Worm (Caenorhabditis elegans) whole organism, L1 larva: ENCODE measurements around the gene W02H5.2.
A peak's percentile ranks its signal among the peaks of the same experiment; 100 is the strongest.

ENCODE experiments used
- C16A3.4 ChIP-seq: fragments of 150-350 bp; optimal IDR thresholded peaks from 2 replicates; lab custom pipeline; 2014; ENCODE audit warnings: missing biosample characterization, missing genetic modification characterization
- F16B12.6 ChIP-seq: fragments of 150-350 bp; optimal IDR thresholded peaks from 2 replicates; lab custom pipeline; 2014; ENCODE audit warnings: missing biosample characterization, missing genetic modification characterization
- Y116A8C.19 ChIP-seq: sonication (generic microtip); optimal IDR thresholded peaks from 2 replicates; lab custom pipeline; 2016; ENCODE audit warnings: missing compliant biosample characterization, missing genetic modification characterization, borderline replicate concordance
- alr-1 ChIP-seq: fragments of 200-800 bp; sonication (Bioruptor generic); optimal IDR thresholded peaks from 2 replicates; lab custom pipeline; 2018; ENCODE audit warnings: borderline replicate concordance, mild to moderate bottlenecking, missing genetic modification characterization, missing compliant biosample characterization
- aly-2 ChIP-seq: fragments of 150-350 bp; optimal IDR thresholded peaks from 2 replicates; lab custom pipeline; 2014; ENCODE audit warnings: missing biosample characterization, missing genetic modification characterization
- blmp-1 ChIP-seq: fragments of 150-350 bp; optimal IDR thresholded peaks from 2 replicates; lab custom pipeline; 2014; ENCODE audit warnings: missing biosample characterization, missing genetic modification characterization
- ceh-63 ChIP-seq: fragments of 200-800 bp; sonication (Bioruptor generic); optimal IDR thresholded peaks from 2 replicates; lab custom pipeline; 2018; ENCODE audit warnings: mild to moderate bottlenecking, missing genetic modification characterization, missing compliant biosample characterization
- ceh-8 ChIP-seq: fragments of 200-800 bp; sonication (Bioruptor generic); optimal IDR thresholded peaks from 2 replicates; lab custom pipeline; 2018; ENCODE audit warnings: mild to moderate bottlenecking, missing genetic modification characterization, moderate library complexity, missing compliant biosample characterization
- ceh-88 ChIP-seq: fragments of 200-800 bp; sonication (Bioruptor generic); IDR thresholded peaks from 2 replicates; pipeline ENCODE4 v1.3.6; 2022; ENCODE audit warnings: missing genetic modification characterization, missing compliant biosample characterization
- ceh-90 ChIP-seq: sonication (generic microtip); optimal IDR thresholded peaks from 2 replicates; lab custom pipeline; 2016; ENCODE audit warnings: missing genetic modification characterization, missing compliant biosample characterization
- ces-1 ChIP-seq: fragments of 150-350 bp; optimal IDR thresholded peaks from 2 replicates; lab custom pipeline; 2014; ENCODE audit warnings: missing biosample characterization, missing genetic modification reagents, missing genetic modification characterization
- dpl-1 ChIP-seq, 3 experiments: fragments of 150-350 bp in 2 of 3; sonication (generic microtip) in 1 of 3; optimal IDR thresholded peaks; 2 replicates each; lab custom pipeline; 2014 to 2017; ENCODE audit warnings: missing biosample characterization in 3 of 3, missing genetic modification characterization in 3 of 3, missing genetic modification reagents in 3 of 3
- dsc-1 ChIP-seq: sonication (generic microtip); optimal IDR thresholded peaks from 2 replicates; lab custom pipeline; 2016; ENCODE audit warnings: mild to moderate bottlenecking, missing genetic modification characterization, missing compliant biosample characterization
- efl-1 ChIP-seq, 4 experiments: fragments of 150-350 bp; optimal IDR thresholded peaks in 3 of 4; peaks in 1 of 4; 1 replicate in 1 of 4; 2 replicates in 3 of 4; lab custom pipeline; 2014; ENCODE audit warnings: missing biosample characterization in 2 of 4, missing genetic modification characterization in 2 of 4, missing genetic modification reagents in 2 of 4
- efl-3 ChIP-seq: fragments of 200-800 bp; sonication (Bioruptor generic); optimal IDR thresholded peaks from 2 replicates; lab custom pipeline; 2018; ENCODE audit warnings: mild to moderate bottlenecking, missing genetic modification characterization, missing compliant biosample characterization
- egl-27 ChIP-seq, 2 experiments: fragments of 150-350 bp in 1 of 2; sonication (generic microtip); optimal IDR thresholded peaks; 3 replicates each; lab custom pipeline; 2017 to 2018; ENCODE audit warnings: missing biosample characterization in 2 of 2, missing genetic modification characterization in 2 of 2, missing genetic modification reagents in 2 of 2
- elt-2 ChIP-seq: sonication (generic microtip); optimal IDR thresholded peaks from 2 replicates; lab custom pipeline; 2016; ENCODE audit warnings: missing genetic modification characterization, mild to moderate bottlenecking, inconsistent platforms, missing compliant biosample characterization, missing genetic modification reagents
- fkh-10 ChIP-seq: sonication (generic microtip); optimal IDR thresholded peaks from 2 replicates; lab custom pipeline; 2017; ENCODE audit warnings: missing biosample characterization, missing genetic modification reagents, missing genetic modification characterization
- fkh-8 ChIP-seq: sonication (generic microtip); optimal IDR thresholded peaks from 2 replicates; lab custom pipeline; 2016; ENCODE audit warnings: mild to moderate bottlenecking, missing genetic modification characterization, missing compliant biosample characterization
- hpl-2 ChIP-seq: fragments of 150-350 bp; optimal IDR thresholded peaks from 2 replicates; lab custom pipeline; 2014; ENCODE audit warnings: missing biosample characterization, missing genetic modification reagents, missing genetic modification characterization
- irx-1 ChIP-seq: sonication (generic microtip); optimal IDR thresholded peaks from 2 replicates; lab custom pipeline; 2016; ENCODE audit warnings: missing genetic modification characterization, missing compliant biosample characterization
- isw-1 ChIP-seq: fragments of 200-800 bp; sonication (Bioruptor generic); IDR thresholded peaks from 2 replicates; pipeline ENCODE4 v1.3.6; 2022; ENCODE audit warnings: missing genetic modification characterization, missing compliant biosample characterization
- jun-1 ChIP-seq: fragments of 150-350 bp; optimal IDR thresholded peaks from 2 replicates; lab custom pipeline; 2014; ENCODE audit warnings: missing biosample characterization, missing genetic modification reagents, missing genetic modification characterization
- lin-13 ChIP-seq: fragments of 150-350 bp; optimal IDR thresholded peaks from 2 replicates; lab custom pipeline; 2014; ENCODE audit warnings: missing biosample characterization, missing genetic modification reagents, missing genetic modification characterization
- lin-14 ChIP-seq: fragments of 200-800 bp; sonication (Bioruptor generic); optimal IDR thresholded peaks from 2 replicates; lab custom pipeline; 2018; ENCODE audit warnings: mild to moderate bottlenecking, missing genetic modification characterization, moderate library complexity, missing compliant biosample characterization
- lin-15B ChIP-seq: fragments of 150-350 bp; sonication (generic microtip); optimal IDR thresholded peaks from 3 replicates; lab custom pipeline; 2014; ENCODE audit warnings: missing biosample characterization, missing genetic modification characterization
- lin-35 ChIP-seq, 2 experiments: fragments of 150-350 bp; optimal IDR thresholded peaks; 2 replicates each; lab custom pipeline; 2014; ENCODE audit warnings: missing biosample characterization in 2 of 2, missing genetic modification characterization in 2 of 2, missing genetic modification reagents in 2 of 2
- lin-39 ChIP-seq: fragments of 150-350 bp; optimal IDR thresholded peaks from 2 replicates; lab custom pipeline; 2014; ENCODE audit warnings: missing biosample characterization, missing genetic modification reagents, missing genetic modification characterization
- lsy-2 ChIP-seq, 2 experiments: fragments of 150-350 bp; optimal IDR thresholded peaks; 2 replicates each; lab custom pipeline; 2014; ENCODE audit warnings: missing biosample characterization in 2 of 2, missing genetic modification characterization in 2 of 2
- mab-9 ChIP-seq: fragments of 200-800 bp; sonication (Bioruptor generic); IDR thresholded peaks from 2 replicates; pipeline ENCODE4 v1.3.6; 2022; ENCODE audit warnings: missing genetic modification reagents, missing genetic modification characterization, missing compliant biosample characterization
- nhr-11 ChIP-seq: fragments of 150-350 bp; optimal IDR thresholded peaks from 2 replicates; lab custom pipeline; 2014; ENCODE audit warnings: missing biosample characterization, missing genetic modification characterization
- nhr-12 ChIP-seq: sonication (generic microtip); optimal IDR thresholded peaks from 2 replicates; lab custom pipeline; 2017; ENCODE audit warnings: missing biosample characterization, missing genetic modification characterization
- nhr-20 ChIP-seq: sonication (generic microtip); optimal IDR thresholded peaks from 2 replicates; lab custom pipeline; 2016; ENCODE audit warnings: mild to moderate bottlenecking, missing genetic modification characterization, missing compliant biosample characterization
- nhr-28 ChIP-seq: fragments of 150-350 bp; optimal IDR thresholded peaks from 2 replicates; lab custom pipeline; 2014; ENCODE audit warnings: missing biosample characterization, missing genetic modification characterization
- nhr-47 ChIP-seq: sonication (generic microtip); optimal IDR thresholded peaks from 2 replicates; lab custom pipeline; 2016; ENCODE audit warnings: mild to moderate bottlenecking, missing genetic modification characterization, moderate library complexity, missing compliant biosample characterization
- nhr-71 ChIP-seq: sonication (generic microtip); optimal IDR thresholded peaks from 2 replicates; lab custom pipeline; 2016; ENCODE audit warnings: mild to moderate bottlenecking, missing genetic modification characterization, moderate library complexity, missing compliant biosample characterization
- nhr-76 ChIP-seq: sonication (generic microtip); optimal IDR thresholded peaks from 2 replicates; lab custom pipeline; 2017; ENCODE audit warnings: missing biosample characterization, missing genetic modification characterization
- nhr-77 ChIP-seq: fragments of 150-350 bp; optimal IDR thresholded peaks from 2 replicates; lab custom pipeline; 2014; ENCODE audit warnings: missing biosample characterization, missing genetic modification characterization
- nhr-85 ChIP-seq: sonication (generic microtip); peaks from one replicate; lab custom pipeline; 2016; ENCODE audit warnings: missing genetic modification characterization, inconsistent platforms, missing compliant biosample characterization
- rnt-1 ChIP-seq: sonication (generic microtip); optimal IDR thresholded peaks from 2 replicates; lab custom pipeline; 2016; ENCODE audit warnings: mild to moderate bottlenecking, missing genetic modification characterization, moderate library complexity, missing compliant biosample characterization
- snpc-4 ChIP-seq: fragments of 150-350 bp; optimal IDR thresholded peaks from 2 replicates; lab custom pipeline; 2014; ENCODE audit warnings: missing biosample characterization, missing genetic modification characterization
- snu-23 ChIP-seq: sonication (generic microtip); optimal IDR thresholded peaks from 2 replicates; lab custom pipeline; 2016; ENCODE audit warnings: missing genetic modification characterization, missing compliant biosample characterization
- tbx-2 ChIP-seq: sonication (generic microtip); optimal IDR thresholded peaks from 2 replicates; lab custom pipeline; 2016; ENCODE audit warnings: missing genetic modification characterization, missing compliant biosample characterization
- unc-62 ChIP-seq: fragments of 150-350 bp; optimal IDR thresholded peaks from 2 replicates; lab custom pipeline; 2014; ENCODE audit warnings: missing biosample characterization, missing genetic modification reagents, missing genetic modification characterization
- unc-98 ChIP-seq: fragments of 200-800 bp; sonication (Bioruptor generic); IDR thresholded peaks from 2 replicates; pipeline ENCODE4 v1.3.6; 2022; ENCODE audit warnings: missing genetic modification characterization, missing compliant biosample characterization
- vab-15 ChIP-seq: sonication (generic microtip); optimal IDR thresholded peaks from 2 replicates; lab custom pipeline; 2017; ENCODE audit warnings: missing genotype, mild to moderate bottlenecking, missing genetic modification characterization, missing compliant biosample characterization
- xbp-1 ChIP-seq: sonication (generic microtip); optimal IDR thresholded peaks from 2 replicates; lab custom pipeline; 2016; ENCODE audit warnings: missing genetic modification characterization, missing compliant biosample characterization
- ztf-11 ChIP-seq, 2 experiments: sonication (generic microtip); optimal IDR thresholded peaks; 2 replicates each; lab custom pipeline; 2016 to 2017; ENCODE audit warnings: missing genetic modification characterization in 2 of 2, missing biosample characterization in 1 of 2, missing compliant biosample characterization in 1 of 2

Gene W02H5.2

ce11 chrV:2666600-2666999, 27.5 kb downstream of the W02H5.2 start, which contains the start of gene W02G9.4:
TSS of gene W02G9.4 (plus strand) at chrV:2666900.
- TF ChIP-seq F16B12.6 (tag; lab: Kevin White, UChicago) (no peak), ztf-11 (tag; optimal IDR thresholded peaks at IDR 0.05; lab: Kevin White, UChicago) (no peak), nhr-12 (tag; lab: Kevin White, UChicago) (no peak), hpl-2 (GFP tag; lab: Kevin White, UChicago) (no peak), fkh-10 (GFP tag; lab: Kevin White, UChicago) (no peak), rnt-1 (tag; lab: Kevin White, UChicago) (no peak), nhr-76 (tag; lab: Kevin White, UChicago) (no peak), ces-1 (GFP tag; lab: Kevin White, UChicago) (no peak), dsc-1 (tag; lab: Kevin White, UChicago) (no peak), unc-98 (GFP tag; lab: Robert Waterston, UW) (no peak), irx-1 (no peak), nhr-11 (tag; lab: Kevin White, UChicago) (no peak), ceh-8 (no peak)

- no peak for TF ChIP-seq mab-9 (GFP tag; lab: Robert Waterston, UW)
- no peak for TF ChIP-seq nhr-85 (tag; lab: Kevin White, UChicago)
- no peak for TF ChIP-seq efl-1 (optimal IDR thresholded peaks at IDR 0.05; lab: Kevin White, UChicago)
- peak in 1 of 2 experiments; percentile 50 for TF ChIP-seq efl-1 (GFP tag; optimal IDR thresholded peaks at IDR 0.05 in 1 of 2; lab: Kevin White, UChicago)
- TF ChIP-seq nhr-28, result no peak
- TF ChIP-seq fkh-8, result no peak
- no peak for TF ChIP-seq ceh-90
Observed at ce11 chrV:2671155-2671554, 32.0 kb downstream of the W02H5.2 start, which contains the start of gene kel-8. TSS of gene kel-8 (plus strand) at chrV:2671455.

ce11 chrV:2672603-2673002, 33.5 kb downstream of the W02H5.2 start, which contains the start of gene W02G9.3:
TSS of gene W02G9.3 (plus strand) at chrV:2672986.
- no peak for TF ChIP-seq nhr-12 (tag; lab: Kevin White, UChicago)
- peak; percentile 69 for TF ChIP-seq irx-1
- TF ChIP-seq vab-15, result peak; percentile 99
- no peak for TF ChIP-seq Y116A8C.19 (tag; lab: Kevin White, UChicago)
- TF ChIP-seq lin-39 (tag; lab: Kevin White, UChicago), result peak; percentile 80
- peak; percentile 83 to 91 (median 89) for TF ChIP-seq dpl-1 (GFP tag; optimal IDR thresholded peaks at IDR 0.05; lab: Kevin White, UChicago)
- TF ChIP-seq snpc-4 (tag; lab: Kevin White, UChicago), result peak; percentile 17
- peak; percentile 47 for TF ChIP-seq jun-1 (tag; lab: Kevin White, UChicago)
- peak; percentile 82 for TF ChIP-seq lin-13
- TF ChIP-seq snu-23, result peak; percentile 89
- peak; percentile 63 for TF ChIP-seq aly-2 (tag; lab: Kevin White, UChicago)
- TF ChIP-seq xbp-1 (tag; lab: Kevin White, UChicago), result peak; percentile 78
- peak; percentile 78 for TF ChIP-seq lin-15B (tag; lab: Kevin White, UChicago)
- TF ChIP-seq elt-2 (tag; lab: Kevin White, UChicago), result peak; percentile 18
- peak; percentile 92 for TF ChIP-seq nhr-71 (tag; lab: Kevin White, UChicago)
- no peak for TF ChIP-seq ceh-63 (GFP tag; lab: Kevin White, UChicago)
- TF ChIP-seq isw-1 (GFP tag; lab: Robert Waterston, UW), result peak; percentile 70
- peak; percentile 80 for TF ChIP-seq blmp-1 (tag; lab: Kevin White, UChicago)
- TF ChIP-seq rnt-1 (tag; lab: Kevin White, UChicago), result peak; percentile 87
- peak; percentile 87 to 91 for TF ChIP-seq lsy-2 (tag; optimal IDR thresholded peaks at IDR 0.05; lab: Kevin White, UChicago)
- peak; percentile 89 for TF ChIP-seq nhr-85 (tag; lab: Kevin White, UChicago)
- no peak for TF ChIP-seq ces-1 (GFP tag; lab: Kevin White, UChicago)
- no peak for TF ChIP-seq unc-62
- TF ChIP-seq dsc-1 (tag; lab: Kevin White, UChicago), result peak; percentile 88
- TF ChIP-seq lin-35 (GFP tag; optimal IDR thresholded peaks at IDR 0.05; lab: Kevin White, UChicago), result peak; percentile 87 to 95
- TF ChIP-seq alr-1 (tag; lab: Kevin White, UChicago), result no peak
- TF ChIP-seq tbx-2 (tag; lab: Kevin White, UChicago), result peak; percentile 78
- TF ChIP-seq lin-14 (GFP tag; lab: Kevin White, UChicago), result peak; percentile 85
- peak; percentile 86 to 94 for TF ChIP-seq efl-1 (optimal IDR thresholded peaks at IDR 0.05; lab: Kevin White, UChicago)
- peak; percentile 90 to 99 for TF ChIP-seq efl-1 (GFP tag; optimal IDR thresholded peaks at IDR 0.05 in 1 of 2; lab: Kevin White, UChicago)
- TF ChIP-seq nhr-20 (tag; lab: Kevin White, UChicago), result peak; percentile 76
- TF ChIP-seq nhr-47 (tag; lab: Kevin White, UChicago), result peak; percentile 85
- TF ChIP-seq nhr-77 (tag; lab: Kevin White, UChicago), result peak; percentile 69
- no peak for TF ChIP-seq efl-3
- TF ChIP-seq ceh-88 (GFP tag; lab: Robert Waterston, UW), result no peak
- peak; percentile 89 for TF ChIP-seq C16A3.4
- no peak for TF ChIP-seq egl-27 (tag; optimal IDR thresholded peaks at IDR 0.05; lab: Kevin White, UChicago)
